Fruit fly (Drosophila melanogaster) whole organism, embryonic: ENCODE results near the gene Zip88E.

Experiments used
- Asciz ChIP-seq: fragments of 200-800 bp; sonication (Bioruptor generic); optimal IDR thresholded peaks from 2 replicates; lab custom pipeline; 2017; ENCODE audit warnings: missing biosample characterization, mild to moderate bottlenecking, missing genetic modification characterization, missing genetic modification reagents
- Bteb2 ChIP-seq: fragments of 200-800 bp; sonication (Bioruptor generic); optimal IDR thresholded peaks from 2 replicates; lab custom pipeline; 2016; ENCODE audit warnings: missing biosample characterization, missing genetic modification characterization
- CG1024 ChIP-seq: fragments of 200-800 bp; sonication (Bioruptor generic); IDR thresholded peaks from 2 replicates; pipeline ENCODE4 v1.3.6; 2022; ENCODE audit warnings: missing biosample characterization, missing genetic modification characterization
- CG12104 ChIP-seq: fragments of 200-800 bp; sonication (Bioruptor generic); optimal IDR thresholded peaks from 3 replicates; lab custom pipeline; 2016; ENCODE audit warnings: missing biosample characterization, missing genetic modification characterization
- CG12155 ChIP-seq: fragments of 200-800 bp; sonication (Bioruptor generic); optimal IDR thresholded peaks from 3 replicates; lab custom pipeline; 2016; ENCODE audit warnings: missing biosample characterization, missing genetic modification characterization
- CG12659 ChIP-seq: fragments of 200-800 bp; sonication (Bioruptor generic); optimal IDR thresholded peaks from 3 replicates; lab custom pipeline; 2017; ENCODE audit warnings: mild to moderate bottlenecking, missing biosample characterization, missing genetic modification reagents, missing genetic modification characterization
- CG12744 ChIP-seq: fragments of 200-800 bp; sonication (Bioruptor generic); optimal IDR thresholded peaks from 2 replicates; lab custom pipeline; 2016; ENCODE audit warnings: missing biosample characterization, missing genetic modification characterization
- CG12769 ChIP-seq: fragments of 200-800 bp; sonication (Bioruptor generic); optimal IDR thresholded peaks from 2 replicates; lab custom pipeline; 2019; ENCODE audit warnings: missing biosample characterization, mild to moderate bottlenecking, missing genetic modification characterization, moderate library complexity
- CG14014 ChIP-seq: fragments of 200-800 bp; sonication (Bioruptor generic); IDR thresholded peaks from 2 replicates; pipeline ENCODE4 v1.3.6; 2022; ENCODE audit warnings: missing biosample characterization, missing genetic modification characterization
- CG16863 ChIP-seq: fragments of 200-800 bp; sonication (Bioruptor generic); optimal IDR thresholded peaks from 3 replicates; lab custom pipeline; 2016; ENCODE audit warnings: missing biosample characterization, missing genetic modification characterization
- CG17328 ChIP-seq: fragments of 200-800 bp; sonication (Bioruptor generic); IDR thresholded peaks from 2 replicates; pipeline ENCODE4 v1.3.6; 2022; ENCODE audit warnings: missing biosample characterization, missing genetic modification characterization
- CG30431 ChIP-seq: fragments of 200-800 bp; sonication (Bioruptor generic); optimal IDR thresholded peaks from 2 replicates; lab custom pipeline; 2017; ENCODE audit warnings: missing biosample characterization, missing genetic modification characterization
- CG31388 ChIP-seq: fragments of 200-800 bp; sonication (Bioruptor generic); optimal IDR thresholded peaks from 2 replicates; lab custom pipeline; 2016; ENCODE audit warnings: missing biosample characterization, missing genetic modification characterization
- CG3163 ChIP-seq: fragments of 200-800 bp; sonication (Bioruptor generic); optimal IDR thresholded peaks from 3 replicates; lab custom pipeline; 2016; ENCODE audit warnings: missing biosample characterization, missing genetic modification characterization
- CG32772 ChIP-seq: fragments of 200-800 bp; sonication (Bioruptor generic); IDR thresholded peaks from 2 replicates; pipeline ENCODE4 v1.3.6; 2022; ENCODE audit warnings: missing biosample characterization, missing genetic modification characterization
- CG34376 ChIP-seq: fragments of 200-800 bp; sonication (Bioruptor generic); optimal IDR thresholded peaks from 2 replicates; lab custom pipeline; 2018; ENCODE audit warnings: missing biosample characterization, mild to moderate bottlenecking, missing genetic modification characterization
- CG3726 ChIP-seq: fragments of 200-800 bp; sonication (Bioruptor generic); IDR thresholded peaks from 3 replicates; pipeline ENCODE4, ENCODE4 v1.3.6; 2022; ENCODE audit warnings: missing biosample characterization, missing genetic modification characterization
- CG4617 ChIP-seq: fragments of 200-800 bp; sonication (Bioruptor generic); optimal IDR thresholded peaks from 3 replicates; lab custom pipeline; 2016; ENCODE audit warnings: missing biosample characterization, missing genetic modification characterization, borderline replicate concordance
- CG5953 ChIP-seq: fragments of 200-800 bp; sonication (Bioruptor generic); IDR thresholded peaks from 2 replicates; pipeline ENCODE4 v1.3.6; 2022; ENCODE audit warnings: missing biosample characterization, missing genetic modification characterization
- CG8359 ChIP-seq: fragments of 200-800 bp; sonication (Bioruptor generic); optimal IDR thresholded peaks from 2 replicates; lab custom pipeline; 2017; ENCODE audit warnings: missing biosample characterization, mild to moderate bottlenecking, missing genetic modification characterization, borderline replicate concordance
- CG8944 ChIP-seq: fragments of 200-800 bp; sonication (Bioruptor generic); optimal IDR thresholded peaks from 3 replicates; lab custom pipeline; 2016; ENCODE audit warnings: missing biosample characterization, missing genetic modification characterization
- CG9876 ChIP-seq: fragments of 200-800 bp; sonication (Bioruptor generic); optimal IDR thresholded peaks from 2 replicates; lab custom pipeline; 2016; ENCODE audit warnings: missing biosample characterization, missing genetic modification characterization
- Camta ChIP-seq: fragments of 200-800 bp; sonication (Bioruptor generic); optimal IDR thresholded peaks from 2 replicates; lab custom pipeline; 2016; ENCODE audit warnings: missing biosample characterization, missing genetic modification characterization
- Dbx ChIP-seq: fragments of 200-800 bp; sonication (Bioruptor generic); IDR thresholded peaks from 3 replicates; pipeline ENCODE4 v1.3.6; 2022; ENCODE audit warnings: missing biosample characterization, missing genetic modification characterization
- Dp ChIP-seq: fragments of 200-800 bp; sonication (Bioruptor generic); optimal IDR thresholded peaks from 2 replicates; lab custom pipeline; 2018; ENCODE audit warnings: missing biosample characterization, mild to moderate bottlenecking, missing genetic modification characterization, moderate library complexity
- Ets65A ChIP-seq: fragments of 200-800 bp; sonication (Bioruptor generic); peaks from one replicate; lab custom pipeline; 2016; ENCODE audit warnings: missing biosample characterization, missing genetic modification characterization
- Hand ChIP-seq: fragments of 200-800 bp; sonication (Bioruptor generic); optimal IDR thresholded peaks from 2 replicates; lab custom pipeline; 2017; ENCODE audit warnings: mild to moderate bottlenecking, missing biosample characterization, missing genetic modification reagents, missing genetic modification characterization
- Hr78 ChIP-seq, 2 experiments: fragments of 200-800 bp in 1 of 2; fragments of >200 bp in 1 of 2; sonication (Bioruptor generic) in 1 of 2; optimal IDR thresholded peaks; 2 replicates each; lab custom pipeline; 2017 to 2019; ENCODE audit warnings: missing biosample characterization in 2 of 2, missing genetic modification characterization in 2 of 2, mild to moderate bottlenecking in 1 of 2, moderate library complexity in 1 of 2
- Nf-YB ChIP-seq: fragments of 200-800 bp; sonication (Bioruptor generic); optimal IDR thresholded peaks from 3 replicates; lab custom pipeline; 2019; ENCODE audit warnings: missing biosample characterization, mild to moderate bottlenecking, missing genetic modification characterization, moderate library complexity
- Rfx ChIP-seq: fragments of 200-800 bp; sonication (Bioruptor generic); IDR thresholded peaks from 2 replicates; pipeline ENCODE4 v1.3.6; 2022; ENCODE audit warnings: missing biosample characterization, missing genetic modification characterization
- YL-1 ChIP-seq: fragments of 200-800 bp; sonication (Bioruptor generic); optimal IDR thresholded peaks from 3 replicates; lab custom pipeline; 2017; ENCODE audit warnings: missing biosample characterization, mild to moderate bottlenecking, missing genetic modification characterization
- ac ChIP-seq: fragments of 200-800 bp; sonication (Bioruptor generic); optimal IDR thresholded peaks from 3 replicates; lab custom pipeline; 2017; ENCODE audit warnings: missing biosample characterization, mild to moderate bottlenecking, missing genetic modification characterization
- al ChIP-seq: fragments of 200-800 bp; sonication (Bioruptor generic); IDR thresholded peaks from 2 replicates; pipeline ENCODE4 v1.3.6; 2022; ENCODE audit warnings: missing biosample characterization, missing genetic modification characterization
- ap ChIP-seq: fragments of 200-800 bp; sonication (Bioruptor generic); IDR thresholded peaks from 2 replicates; pipeline ENCODE4 v1.3.6; 2022; ENCODE audit warnings: missing biosample characterization, missing genetic modification characterization
- ara ChIP-seq: fragments of 200-800 bp; sonication (Bioruptor generic); IDR thresholded peaks from 2 replicates; pipeline ENCODE4 v1.3.6; 2022; ENCODE audit warnings: missing biosample characterization, missing genetic modification characterization
- bsh ChIP-seq, 2 experiments: fragments of 200-800 bp; sonication (Bioruptor generic); optimal IDR thresholded peaks; 2 replicates each; lab custom pipeline; 2017 to 2018; ENCODE audit warnings: mild to moderate bottlenecking in 2 of 2, missing biosample characterization in 2 of 2, missing genetic modification characterization in 2 of 2, moderate library complexity in 1 of 2
- caup ChIP-seq: fragments of 200-800 bp; sonication (Bioruptor generic); optimal IDR thresholded peaks from 3 replicates; lab custom pipeline; 2017; ENCODE audit warnings: missing biosample characterization, mild to moderate bottlenecking, missing genetic modification characterization, moderate library complexity; ENCODE audit not compliant: severe bottlenecking
- corto ChIP-seq: fragments of 200-800 bp; sonication (Bioruptor generic); optimal IDR thresholded peaks from 2 replicates; lab custom pipeline; 2016; ENCODE audit warnings: missing biosample characterization, mild to moderate bottlenecking, missing genetic modification characterization, moderate library complexity
- da ChIP-seq: fragments of 200-800 bp; sonication (Bioruptor generic); optimal IDR thresholded peaks from 2 replicates; lab custom pipeline; 2016; ENCODE audit warnings: missing biosample characterization, missing genetic modification characterization
- fd96Cb ChIP-seq: fragments of 200-800 bp; sonication (Bioruptor generic); optimal IDR thresholded peaks from 2 replicates; lab custom pipeline; 2018; ENCODE audit warnings: missing biosample characterization, mild to moderate bottlenecking, missing genetic modification characterization, moderate library complexity
- fru ChIP-seq: fragments of >200 bp; optimal IDR thresholded peaks from 2 replicates; lab custom pipeline; 2017
- grn ChIP-seq: fragments of 200-800 bp; sonication (Bioruptor generic); optimal IDR thresholded peaks from 3 replicates; lab custom pipeline; 2017; ENCODE audit warnings: missing biosample characterization, missing genetic modification characterization
- gsb ChIP-seq: fragments of 200-800 bp; sonication (Bioruptor generic); IDR thresholded peaks from 2 replicates; pipeline ENCODE4 v1.3.6; 2022; ENCODE audit warnings: missing biosample characterization, missing genetic modification characterization
- h ChIP-seq: fragments of >200 bp; optimal IDR thresholded peaks from 2 replicates; lab custom pipeline; 2017
- insv ChIP-seq, 2 experiments: fragments of 200-800 bp; sonication (Bioruptor generic); optimal IDR thresholded peaks; 3 replicates each; lab custom pipeline; 2016 to 2018; ENCODE audit warnings: missing biosample characterization in 2 of 2, missing genetic modification characterization in 2 of 2
- lmd ChIP-seq: fragments of 200-800 bp; sonication (Bioruptor generic); IDR thresholded peaks from 2 replicates; pipeline ENCODE4 v1.3.6; 2022; ENCODE audit warnings: missing biosample characterization, missing genetic modification characterization
- salm ChIP-seq: fragments of 200-800 bp; sonication (Bioruptor generic); optimal IDR thresholded peaks from 2 replicates; lab custom pipeline; 2018; ENCODE audit warnings: missing biosample characterization, mild to moderate bottlenecking, missing genetic modification characterization
- sim ChIP-seq: fragments of 200-800 bp; sonication (Bioruptor generic); IDR thresholded peaks from 2 replicates; pipeline ENCODE4 v1.3.6; 2022; ENCODE audit warnings: missing biosample characterization, missing genetic modification characterization
- so ChIP-seq: fragments of 200-800 bp; sonication (Bioruptor generic); IDR thresholded peaks from 3 replicates; pipeline ENCODE4 v1.3.6; 2022; ENCODE audit warnings: missing biosample characterization, missing genetic modification characterization
- tap ChIP-seq: fragments of 200-800 bp; optimal IDR thresholded peaks from 3 replicates; lab custom pipeline; 2019; ENCODE audit warnings: missing biosample characterization, mild to moderate bottlenecking, missing genetic modification characterization, moderate library complexity
- ttk ChIP-seq: fragments of 200-800 bp; sonication (Bioruptor generic); IDR thresholded peaks from 2 replicates; pipeline ENCODE4 v2.1.2; 2022; ENCODE audit warnings: missing biosample characterization, missing genetic modification characterization
- wdn ChIP-seq: fragments of 200-800 bp; sonication (Bioruptor generic); IDR thresholded peaks from 2 replicates; pipeline ENCODE4 v1.3.6; 2022; ENCODE audit warnings: missing biosample characterization, missing genetic modification characterization

Gene Zip88E

DNA sequence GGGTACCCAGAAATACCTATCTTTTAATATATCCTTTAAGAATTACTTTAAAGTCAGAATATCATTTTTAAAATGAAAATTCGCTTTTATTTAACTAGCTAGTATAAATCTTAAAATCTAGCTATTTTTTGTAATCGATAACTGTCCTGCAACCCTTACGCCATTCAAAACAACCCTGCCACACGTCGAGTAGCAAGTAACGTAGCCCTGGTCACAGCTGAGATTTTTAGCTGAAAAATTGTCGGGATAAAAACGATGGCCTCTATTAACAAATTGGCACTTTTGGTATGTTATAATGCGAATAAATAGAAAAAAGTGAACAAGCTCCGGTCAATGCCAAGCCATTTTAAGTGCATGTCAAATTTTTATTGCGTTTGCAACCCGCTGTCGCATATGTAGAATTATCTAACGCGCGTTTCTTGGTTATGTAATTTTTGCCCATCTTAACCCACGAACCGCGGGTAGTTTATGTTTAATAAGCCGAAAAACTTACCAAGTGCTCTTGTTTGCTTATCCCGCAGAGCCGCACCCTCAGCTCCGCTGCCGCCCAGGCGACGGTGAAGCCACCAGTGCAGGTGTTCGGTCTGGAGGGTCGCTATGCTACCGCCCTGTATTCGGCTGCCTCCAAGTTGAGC lies 2.9 kb upstream of the Zip88E start, which contains the start of gene ATPsynO (continued):
- TF ChIP-seq al (GFP tag; lab: Robert Waterston, UW) (no peak), Camta (no peak), ac (GFP tag; lab: Kevin White, UChicago) (no peak), Ets65A (GFP tag; lab: Kevin White, UChicago) (peak; percentile 60), CG34376 (GFP tag; lab: Kevin White, UChicago) (peak; percentile 2), CG17328 (no peak), gsb (GFP tag; lab: Robert Waterston, UW) (no peak), wdn (no peak), salm (no peak), CG12155 (GFP tag; lab: Kevin White, UChicago) (peak; percentile 43), Nf-YB (GFP tag; lab: Kevin White, UChicago) (peak; percentile 5), CG12744 (GFP tag; lab: Kevin White, UChicago) (no peak), h (lab: Kevin White, UChicago) (no peak), Dp (GFP tag; lab: Kevin White, UChicago) (peak; percentile 52), da (GFP tag; lab: Kevin White, UChicago) (no peak), CG3163 (GFP tag; lab: Kevin White, UChicago) (no peak), caup (GFP tag; lab: Kevin White, UChicago) (peak; percentile 23), Asciz (GFP tag; lab: Kevin White, UChicago) (no peak), CG30431 (no peak), Hand (no peak), fru (lab: Kevin White, UChicago) (no peak), CG8944 (GFP tag; lab: Kevin White, UChicago) (no peak), CG16863 (no peak), CG12659 (peak; percentile 62), lmd (no peak), bsh (GFP tag; optimal IDR thresholded peaks at IDR 0.05; lab: Kevin White, UChicago) (no peak), sim (no peak), tap (tag; lab: Kevin White, UChicago) (no peak), grn (no peak), CG32772 (GFP tag; lab: Robert Waterston, UW) (no peak), CG12769 (tag; lab: Kevin White, UChicago) (no peak), CG4617 (GFP tag; lab: Kevin White, UChicago) (peak; percentile 69), Bteb2 (no peak), CG31388 (GFP tag; lab: Kevin White, UChicago) (no peak), ap (GFP tag; lab: Robert Waterston, UW) (no peak), corto (GFP tag; lab: Kevin White, UChicago) (no peak), CG5953 (no peak), CG8359 (GFP tag; lab: Kevin White, UChicago) (no peak), Rfx (GFP tag; lab: Robert Waterston, UW) (peak; percentile 38), CG9876 (GFP tag; lab: Kevin White, UChicago) (no peak), YL-1 (GFP tag; lab: Kevin White, UChicago) (peak; percentile 97), insv (GFP tag; optimal IDR thresholded peaks at IDR 0.05; lab: Kevin White, UChicago) (no peak), fd96Cb (tag; lab: Kevin White, UChicago) (no peak), CG12104 (GFP tag; lab: Kevin White, UChicago) (no peak), CG3726 (GFP tag; lab: Robert Waterston, UW) (no peak), ara (GFP tag; lab: Robert Waterston, UW) (no peak), CG1024 (no peak), ttk (GFP tag; lab: Robert Waterston, UW) (no peak), so (GFP tag; lab: Robert Waterston, UW) (no peak), CG14014 (no peak), Dbx (GFP tag; lab: Robert Waterston, UW) (no peak), Hr78 (GFP tag; optimal IDR thresholded peaks at IDR 0.05; lab: Kevin White, UChicago) (no peak)
